Worm (Caenorhabditis elegans): ENCODE results near the gene cyp-31A3.

- TF ChIP-seq unc-39 (tag; optimal IDR thresholded peaks at IDR 0.05) (no peak), ceh-82 (tag; optimal IDR thresholded peaks at IDR 0.05) (no peak), elt-3 (tag; optimal IDR thresholded peaks at IDR 0.05) (no peak), snpc-4 (tag; optimal IDR thresholded peaks at IDR 0.05) (no peak), zag-1 (tag; optimal IDR thresholded peaks at IDR 0.05) (no peak), unc-62 (GFP tag; optimal IDR thresholded peaks at IDR 0.05) (no peak)
These were observed 15.7 kb downstream of the cyp-31A3 start for ce11 chrIV:4776501-4776900.
